Fruit fly (Drosophila melanogaster) whole organism, adult: Measurements from ENCODE around the gene TrissinR.

Source experiments
- Crg-1 ChIP-seq: fragments of 200-800 bp; sonication (Bioruptor generic); optimal IDR thresholded peaks from 2 replicates; lab custom pipeline; 2016; ENCODE audit warnings: missing biosample characterization, missing genetic modification characterization
- cnc ChIP-seq, 2 experiments: fragments of >200 bp; optimal IDR thresholded peaks; 2 replicates each; lab custom pipeline; 2017

dm6 chr2L:5881181-5881580 lies 57.4 kb downstream of the TrissinR start:
- TF ChIP-seq cnc (optimal IDR thresholded peaks at IDR 0.05; lab: Kevin White, UChicago) (no peak), Crg-1 (no peak)
